Worm (Caenorhabditis elegans) whole organism, L4/young adult: ENCODE results near the gene rab-3.

ENCODE experiments used
- W03F9.2 ChIP-seq: fragments of 150-350 bp; optimal IDR thresholded peaks from 2 replicates; lab custom pipeline; 2014; ENCODE audit warnings: missing biosample characterization, missing genetic modification characterization
- dao-5 ChIP-seq: sonication (generic microtip); optimal IDR thresholded peaks from 2 replicates; lab custom pipeline; 2016; ENCODE audit warnings: missing genotype, missing genetic modification characterization, moderate library complexity, missing compliant biosample characterization
- him-1 ChIP-seq: sonication (generic microtip); optimal IDR thresholded peaks from 2 replicates; lab custom pipeline; 2016; ENCODE audit warnings: missing genotype, missing genetic modification reagents, missing genetic modification characterization, missing compliant biosample characterization

DNA sequence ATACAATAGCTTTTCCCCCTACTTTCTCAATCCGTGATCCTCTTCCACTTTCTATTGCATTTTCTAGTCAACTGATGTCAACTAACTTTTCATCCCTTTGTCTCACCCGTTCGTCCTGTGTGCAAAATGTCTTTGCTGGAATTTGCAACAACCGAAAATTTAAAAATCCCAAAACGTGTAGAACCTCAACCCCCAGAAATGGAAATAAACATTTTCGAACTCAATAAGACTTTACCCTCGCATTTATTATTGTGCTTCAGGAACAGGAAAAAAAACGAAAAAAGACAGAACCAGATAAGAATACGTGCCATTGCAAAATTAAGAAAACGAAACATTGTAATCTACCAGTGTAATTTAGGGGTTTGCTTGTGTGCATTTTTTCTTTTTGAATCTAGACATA is 15.5 kb downstream of the rab-3 start:
- no peak for TF ChIP-seq W03F9.2 (tag; lab: Kevin White, UChicago)
- TF ChIP-seq him-1 (tag; lab: Kevin White, UChicago), result no peak
- no peak for TF ChIP-seq dao-5
